Worm (Caenorhabditis elegans) whole organism, L1 larva: ENCODE measurements around the gene M163.8.
"Not testable (repeated sequence)": the region's sequence is repeated elsewhere in the genome, so short reads cannot be mapped to it uniquely, and the experiment has no call there.

Experiments
- C34B4.2 ChIP-seq: sonication (generic microtip); optimal IDR thresholded peaks from 2 replicates; lab custom pipeline; 2017; ENCODE audit warnings: mild to moderate bottlenecking, missing genetic modification characterization, missing compliant biosample characterization
- F16B12.6 ChIP-seq: fragments of 150-350 bp; optimal IDR thresholded peaks from 2 replicates; lab custom pipeline; 2014; ENCODE audit warnings: missing biosample characterization, missing genetic modification characterization
- Y116A8C.19 ChIP-seq: sonication (generic microtip); optimal IDR thresholded peaks from 2 replicates; lab custom pipeline; 2016; ENCODE audit warnings: missing compliant biosample characterization, missing genetic modification characterization, borderline replicate concordance
- aha-1 ChIP-seq: fragments of 150-350 bp; optimal IDR thresholded peaks from 2 replicates; lab custom pipeline; 2014; ENCODE audit warnings: missing biosample characterization, missing genetic modification characterization
- aly-2 ChIP-seq: fragments of 150-350 bp; optimal IDR thresholded peaks from 2 replicates; lab custom pipeline; 2014; ENCODE audit warnings: missing biosample characterization, missing genetic modification characterization
- blmp-1 ChIP-seq: fragments of 150-350 bp; optimal IDR thresholded peaks from 2 replicates; lab custom pipeline; 2014; ENCODE audit warnings: missing biosample characterization, missing genetic modification characterization
- ceh-8 ChIP-seq: fragments of 200-800 bp; sonication (Bioruptor generic); optimal IDR thresholded peaks from 2 replicates; lab custom pipeline; 2018; ENCODE audit warnings: mild to moderate bottlenecking, missing genetic modification characterization, moderate library complexity, missing compliant biosample characterization
- ceh-82 ChIP-seq, 3 experiments: fragments of 150-350 bp in 1 of 3; sonication (generic microtip) in 2 of 3; optimal IDR thresholded peaks; 2 replicates each; lab custom pipeline; 2014 to 2017; ENCODE audit warnings: missing biosample characterization in 3 of 3, missing genetic modification characterization in 3 of 3
- ceh-88 ChIP-seq: fragments of 200-800 bp; sonication (Bioruptor generic); IDR thresholded peaks from 2 replicates; pipeline ENCODE4 v1.3.6; 2022; ENCODE audit warnings: missing genetic modification characterization, missing compliant biosample characterization
- ces-1 ChIP-seq: fragments of 150-350 bp; optimal IDR thresholded peaks from 2 replicates; lab custom pipeline; 2014; ENCODE audit warnings: missing biosample characterization, missing genetic modification reagents, missing genetic modification characterization
- dpl-1 ChIP-seq, 3 experiments: fragments of 150-350 bp in 2 of 3; sonication (generic microtip) in 1 of 3; optimal IDR thresholded peaks; 2 replicates each; lab custom pipeline; 2014 to 2017; ENCODE audit warnings: missing biosample characterization in 3 of 3, missing genetic modification characterization in 3 of 3, missing genetic modification reagents in 3 of 3
- dsc-1 ChIP-seq: sonication (generic microtip); optimal IDR thresholded peaks from 2 replicates; lab custom pipeline; 2016; ENCODE audit warnings: mild to moderate bottlenecking, missing genetic modification characterization, missing compliant biosample characterization
- egl-27 ChIP-seq, 2 experiments: fragments of 150-350 bp in 1 of 2; sonication (generic microtip); optimal IDR thresholded peaks; 3 replicates each; lab custom pipeline; 2017 to 2018; ENCODE audit warnings: missing biosample characterization in 2 of 2, missing genetic modification characterization in 2 of 2, missing genetic modification reagents in 2 of 2
- elt-3 ChIP-seq, 6 experiments: fragments of 150-350 bp in 1 of 6; sonication (generic microtip); optimal IDR thresholded peaks; 2 replicates each; lab custom pipeline; 2017 to 2018; ENCODE audit warnings: missing biosample characterization in 6 of 6, missing genetic modification characterization in 6 of 6, inconsistent platforms in 1 of 6
- ets-5 ChIP-seq: fragments of 200-800 bp; sonication (Bioruptor generic); IDR thresholded peaks from 2 replicates; pipeline ENCODE4 v1.3.6; 2022; ENCODE audit warnings: missing genetic modification characterization, missing compliant biosample characterization
- fkh-4 ChIP-seq: sonication (generic microtip); optimal IDR thresholded peaks from 2 replicates; lab custom pipeline; 2016; ENCODE audit warnings: missing compliant biosample characterization, missing genetic modification characterization, borderline replicate concordance
- fkh-8 ChIP-seq: sonication (generic microtip); optimal IDR thresholded peaks from 2 replicates; lab custom pipeline; 2016; ENCODE audit warnings: mild to moderate bottlenecking, missing genetic modification characterization, missing compliant biosample characterization
- fos-1 ChIP-seq: fragments of 150-350 bp; optimal IDR thresholded peaks from 2 replicates; lab custom pipeline; 2014; ENCODE audit warnings: missing biosample characterization, missing genetic modification characterization
- hpl-2 ChIP-seq: fragments of 150-350 bp; optimal IDR thresholded peaks from 2 replicates; lab custom pipeline; 2014; ENCODE audit warnings: missing biosample characterization, missing genetic modification reagents, missing genetic modification characterization
- irx-1 ChIP-seq: sonication (generic microtip); optimal IDR thresholded peaks from 2 replicates; lab custom pipeline; 2016; ENCODE audit warnings: missing genetic modification characterization, missing compliant biosample characterization
- lin-15B ChIP-seq: fragments of 150-350 bp; sonication (generic microtip); optimal IDR thresholded peaks from 3 replicates; lab custom pipeline; 2014; ENCODE audit warnings: missing biosample characterization, missing genetic modification characterization
- lsy-2 ChIP-seq, 2 experiments: fragments of 150-350 bp; optimal IDR thresholded peaks; 2 replicates each; lab custom pipeline; 2014; ENCODE audit warnings: missing biosample characterization in 2 of 2, missing genetic modification characterization in 2 of 2
- mab-9 ChIP-seq: fragments of 200-800 bp; sonication (Bioruptor generic); IDR thresholded peaks from 2 replicates; pipeline ENCODE4 v1.3.6; 2022; ENCODE audit warnings: missing genetic modification reagents, missing genetic modification characterization, missing compliant biosample characterization
- nhr-11 ChIP-seq: fragments of 150-350 bp; optimal IDR thresholded peaks from 2 replicates; lab custom pipeline; 2014; ENCODE audit warnings: missing biosample characterization, missing genetic modification characterization
- nhr-19 ChIP-seq: fragments of 200-800 bp; sonication (Bioruptor generic); conservative IDR thresholded peaks from 2 replicates; pipeline ENCODE4 v1.3.6; 2022; ENCODE audit warnings: missing genetic modification characterization, missing compliant biosample characterization
- nhr-47 ChIP-seq: sonication (generic microtip); optimal IDR thresholded peaks from 2 replicates; lab custom pipeline; 2016; ENCODE audit warnings: mild to moderate bottlenecking, missing genetic modification characterization, moderate library complexity, missing compliant biosample characterization
- nhr-76 ChIP-seq: sonication (generic microtip); optimal IDR thresholded peaks from 2 replicates; lab custom pipeline; 2017; ENCODE audit warnings: missing biosample characterization, missing genetic modification characterization
- nhr-77 ChIP-seq: fragments of 150-350 bp; optimal IDR thresholded peaks from 2 replicates; lab custom pipeline; 2014; ENCODE audit warnings: missing biosample characterization, missing genetic modification characterization
- nhr-84 ChIP-seq: sonication (generic microtip); optimal IDR thresholded peaks from 2 replicates; lab custom pipeline; 2017; ENCODE audit warnings: missing biosample characterization, missing genetic modification characterization
- nhr-90 ChIP-seq: sonication (generic microtip); optimal IDR thresholded peaks from 2 replicates; lab custom pipeline; 2016; ENCODE audit warnings: mild to moderate bottlenecking, missing genetic modification characterization, missing compliant biosample characterization; ENCODE audit not compliant: poor library complexity
- pag-3 ChIP-seq: sonication (generic microtip); optimal IDR thresholded peaks from 2 replicates; lab custom pipeline; 2017; ENCODE audit warnings: missing genetic modification characterization, mild to moderate bottlenecking, missing compliant biosample characterization, antibody characterized with exemption, borderline replicate concordance; ENCODE audit not compliant: insufficient read depth
- pax-3 ChIP-seq: fragments of 200-800 bp; sonication (Bioruptor generic); optimal IDR thresholded peaks from 2 replicates; lab custom pipeline; 2018; ENCODE audit warnings: mild to moderate bottlenecking, missing genetic modification characterization, moderate library complexity, missing compliant biosample characterization
- pqm-1 ChIP-seq: sonication (generic microtip); optimal IDR thresholded peaks from 3 replicates; lab custom pipeline; 2017; ENCODE audit warnings: missing biosample characterization, missing genetic modification characterization
- snpc-4 ChIP-seq: fragments of 150-350 bp; optimal IDR thresholded peaks from 2 replicates; lab custom pipeline; 2014; ENCODE audit warnings: missing biosample characterization, missing genetic modification characterization
- snu-23 ChIP-seq: sonication (generic microtip); optimal IDR thresholded peaks from 2 replicates; lab custom pipeline; 2016; ENCODE audit warnings: missing genetic modification characterization, missing compliant biosample characterization
- swsn-7 ChIP-seq: sonication (generic microtip); optimal IDR thresholded peaks from 2 replicates; lab custom pipeline; 2016; ENCODE audit warnings: missing genetic modification characterization, missing compliant biosample characterization
- tbx-2 ChIP-seq: sonication (generic microtip); optimal IDR thresholded peaks from 2 replicates; lab custom pipeline; 2016; ENCODE audit warnings: missing genetic modification characterization, missing compliant biosample characterization
- tlp-1 ChIP-seq: fragments of 150-350 bp; optimal IDR thresholded peaks from 2 replicates; lab custom pipeline; 2014; ENCODE audit warnings: missing biosample characterization, missing genetic modification characterization
- unc-30 ChIP-seq: sonication (generic microtip); optimal IDR thresholded peaks from 2 replicates; lab custom pipeline; 2017; ENCODE audit warnings: missing biosample characterization, missing genetic modification characterization
- vab-15 ChIP-seq: sonication (generic microtip); optimal IDR thresholded peaks from 2 replicates; lab custom pipeline; 2017; ENCODE audit warnings: missing genotype, mild to moderate bottlenecking, missing genetic modification characterization, missing compliant biosample characterization
- ztf-11 ChIP-seq, 2 experiments: sonication (generic microtip); optimal IDR thresholded peaks; 2 replicates each; lab custom pipeline; 2016 to 2017; ENCODE audit warnings: missing genetic modification characterization in 2 of 2, missing biosample characterization in 1 of 2, missing compliant biosample characterization in 1 of 2
- ztf-4 ChIP-seq: fragments of 150-350 bp; optimal IDR thresholded peaks from 2 replicates; lab custom pipeline; 2014; ENCODE audit warnings: missing biosample characterization, missing genetic modification characterization

Gene M163.8

DNA sequence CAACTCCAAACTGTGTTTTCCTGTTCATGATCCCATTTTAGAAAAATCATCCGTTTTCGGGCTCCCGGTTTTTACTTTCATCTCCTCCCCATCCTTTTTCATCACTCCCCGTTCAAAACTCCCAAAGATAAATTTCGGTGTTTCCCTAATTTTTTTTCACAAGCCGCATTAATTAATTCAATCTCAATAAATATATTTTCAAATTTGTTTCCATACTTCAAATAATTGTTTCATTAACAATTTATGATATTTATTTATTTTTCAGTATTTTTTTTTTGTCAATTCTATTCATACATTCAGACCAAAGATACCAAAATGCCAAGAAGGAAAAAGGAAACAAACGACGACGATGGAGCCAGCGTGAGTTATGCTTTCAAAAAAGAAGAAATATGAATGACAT is 35.5 kb downstream of the M163.8 start, which contains the start of gene D1025.1:
TSS of gene D1025.1 (plus strand) at position 301 of the 400 bp plus-strand sequence.
- TF ChIP-seq ceh-8 (GFP tag; lab: Kevin White, UChicago): no peak
- no peak for TF ChIP-seq snu-23 (GFP tag; lab: Kevin White, UChicago)
- no peak for TF ChIP-seq ztf-11 (tag; optimal IDR thresholded peaks at IDR 0.05; lab: Kevin White, UChicago)
- no peak for TF ChIP-seq swsn-7 (tag; lab: Kevin White, UChicago)
- no peak for TF ChIP-seq lsy-2 (tag; optimal IDR thresholded peaks at IDR 0.05; lab: Kevin White, UChicago)
- no peak for TF ChIP-seq pag-3 (tag; lab: Kevin White, UChicago)
- TF ChIP-seq tlp-1: no peak
- no peak for TF ChIP-seq aha-1 (tag; lab: Kevin White, UChicago)
- TF ChIP-seq nhr-76 (tag; lab: Kevin White, UChicago): no peak
- no peak for TF ChIP-seq mab-9
- no peak for TF ChIP-seq nhr-77
- no peak for TF ChIP-seq ceh-88 (GFP tag; lab: Robert Waterston, UW)
- TF ChIP-seq tbx-2 (tag; lab: Kevin White, UChicago): no peak
- no peak for TF ChIP-seq hpl-2 (GFP tag; lab: Kevin White, UChicago)
- no peak for TF ChIP-seq fos-1
- no peak for TF ChIP-seq C34B4.2 (tag; lab: Kevin White, UChicago)
- TF ChIP-seq fkh-8: no peak
- TF ChIP-seq Y116A8C.19 (tag; lab: Kevin White, UChicago): no peak
- TF ChIP-seq, all 84 proteins: peak for 0

DNA sequence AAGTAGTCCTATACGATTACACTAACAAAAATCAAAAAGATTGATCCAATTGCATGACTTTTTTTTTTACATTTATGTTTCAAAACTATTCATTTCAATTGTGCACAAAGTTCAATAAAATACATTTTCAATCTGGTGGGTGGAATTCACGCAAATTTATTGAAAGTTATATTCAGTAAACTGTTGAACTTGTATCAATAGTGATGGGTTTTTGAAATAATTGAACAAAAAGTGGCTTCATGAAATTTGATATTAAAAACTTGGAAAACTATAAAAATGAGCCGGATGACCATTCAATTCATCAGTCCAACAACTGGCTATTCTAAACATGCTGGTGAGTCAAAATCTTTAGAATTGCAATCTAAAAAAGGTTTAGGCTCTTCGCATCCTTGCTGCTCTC is 38.3 kb downstream of the M163.8 start, which contains the start of gene nspc-16:
TSS of gene nspc-16 (plus strand) at position 301 of the 400 bp plus-strand sequence.
- no peak for TF ChIP-seq aly-2 (tag; lab: Kevin White, UChicago)

ce11 chrX:14525081-14525324 is 40.1 kb downstream of the M163.8 start, which contains the start of gene nspc-17:
Gene nspc-17, minus strand, starts transcription at chrX:14525181.
- TF ChIP-seq F16B12.6; elt-3 (tag; optimal IDR thresholded peaks at IDR 0.05; lab: Kevin White, UChicago); tlp-1: not testable (repeated sequence)

- TF ChIP-seq vab-15 (tag; lab: Kevin White, UChicago) (no peak), ets-5 (GFP tag; lab: Robert Waterston, UW) (no peak), nhr-77 (peak; percentile 99), nhr-11 (peak; percentile 98), nhr-76 (tag; lab: Kevin White, UChicago) (peak; percentile 90), nhr-84 (tag; lab: Kevin White, UChicago) (no peak), elt-3 (tag; optimal IDR thresholded peaks at IDR 0.05; lab: Kevin White, UChicago) (peak; percentile 50 to 99 (median 88)), egl-27 (tag; optimal IDR thresholded peaks at IDR 0.05; lab: Kevin White, UChicago) (peak; percentile 89 to 98), dsc-1 (tag; lab: Kevin White, UChicago) (peak; percentile 100), irx-1 (tag; lab: Kevin White, UChicago) (peak; percentile 100), C34B4.2 (tag; lab: Kevin White, UChicago) (peak; percentile 67), fkh-4 (tag; lab: Kevin White, UChicago) (peak; percentile 95), Y116A8C.19 (tag; lab: Kevin White, UChicago) (peak; percentile 72), ceh-82 (tag; optimal IDR thresholded peaks at IDR 0.05; lab: Kevin White, UChicago) (peak; percentile 99 to 100 (median 100)), ces-1 (GFP tag; lab: Kevin White, UChicago) (peak; percentile 95), nhr-19 (GFP tag; lab: Robert Waterston, UW) (peak; percentile 98), nhr-47 (tag; lab: Kevin White, UChicago) (peak; percentile 100), F16B12.6 (peak; percentile 58), blmp-1 (tag; lab: Kevin White, UChicago) (peak; percentile 60), tlp-1 (peak; percentile 86), lin-15B (tag; lab: Kevin White, UChicago) (peak; percentile 34), dpl-1 (GFP tag; optimal IDR thresholded peaks at IDR 0.05; lab: Kevin White, UChicago) (peak; percentile 62 to 70 (median 66)), pqm-1 (peak; percentile 98), ceh-8 (GFP tag; lab: Kevin White, UChicago) (peak; percentile 100), nhr-90 (tag; lab: Kevin White, UChicago) (peak; percentile 100), pax-3 (tag; lab: Kevin White, UChicago) (peak; percentile 94), aly-2 (tag; lab: Kevin White, UChicago) (peak; percentile 95), ceh-88 (GFP tag; lab: Robert Waterston, UW) (peak; percentile 97), mab-9 (peak; percentile 97), ztf-4 (tag; lab: Kevin White, UChicago) (peak; percentile 99), unc-30 (tag; lab: Kevin White, UChicago) (peak; percentile 90), snpc-4 (tag; lab: Kevin White, UChicago) (peak; percentile 94), lsy-2 (tag; optimal IDR thresholded peaks at IDR 0.05; lab: Kevin White, UChicago) (peak; percentile 95 to 96)
Measured at ce11 chrX:14525325-14526305, 40.7 kb downstream of the M163.8 start.
